Fruit fly (Drosophila melanogaster): ENCODE measurements around the gene Ack.

The Ack gene

DNA sequence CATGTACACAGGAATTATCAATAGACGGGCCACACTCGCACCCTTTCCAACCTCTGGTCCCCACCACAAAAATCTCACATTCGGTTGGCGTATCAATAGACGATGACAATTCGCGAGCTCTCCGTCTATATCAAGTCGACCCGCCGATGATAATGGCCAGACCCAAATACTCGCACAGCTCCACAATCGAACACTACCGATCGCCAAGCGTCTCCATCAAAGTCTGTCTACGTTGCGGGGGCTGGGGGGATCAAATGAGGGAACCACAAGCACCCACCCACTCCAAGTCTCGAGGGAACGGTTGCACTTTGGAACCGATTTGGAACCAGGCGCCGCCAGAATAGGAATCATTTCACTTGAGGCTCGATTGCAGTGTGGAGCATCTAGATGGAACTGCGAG lies 39.6 kb upstream of the Ack start:
- 0 out of 3 replicates have a peak, but pooled peaks have one; percentile 16 for TF ChIP-seq CG6163 (GFP tag; IDR thresholded peaks at IDR 0.05)
- peak; percentile 6 for TF ChIP-seq dac (GFP tag; optimal IDR thresholded peaks at IDR 0.05)
- peak; percentile 33 for TF ChIP-seq Lpt (GFP tag; optimal IDR thresholded peaks at IDR 0.05)
- TF ChIP-seq net (GFP tag; optimal IDR thresholded peaks at IDR 0.05) = no peak
- peak; percentile 83 for TF ChIP-seq svp (GFP tag)
- no peak for TF ChIP-seq salr (GFP tag; optimal IDR thresholded peaks at IDR 0.05)
- TF ChIP-seq Hr39 (GFP tag; optimal IDR thresholded peaks at IDR 0.05) = no peak
- TF ChIP-seq eg (GFP tag; IDR thresholded peaks at IDR 0.05) = peak; percentile 57; the same call in 2 of the 3 replicates
- TF ChIP-seq CG11762 (GFP tag; optimal IDR thresholded peaks at IDR 0.05; ENCODE audit: insufficient read depth) = no peak
- no peak for TF ChIP-seq CG6854 (GFP tag; optimal IDR thresholded peaks at IDR 0.05)
- TF ChIP-seq CG15336 (GFP tag; IDR thresholded peaks at IDR 0.05) = peak; percentile 44; the same call in 1 of the 2 replicates
- TF ChIP-seq CG16779 (tag; optimal IDR thresholded peaks at IDR 0.05) = peak; percentile 50
- TF ChIP-seq Hr4 (GFP tag; optimal IDR thresholded peaks at IDR 0.05) = no peak
- no peak for TF ChIP-seq CG6808 (GFP tag; optimal IDR thresholded peaks at IDR 0.05)
- no peak for TF ChIP-seq spab (GFP tag; optimal IDR thresholded peaks at IDR 0.05)
- TF ChIP-seq Ets21C (GFP tag; optimal IDR thresholded peaks at IDR 0.05) = no peak
- TF ChIP-seq CG11294 (GFP tag; IDR thresholded peaks at IDR 0.05) = no peak
- TF ChIP-seq CG8119 (GFP tag; IDR thresholded peaks at IDR 0.05) = 0 out of 3 replicates have a peak, but pooled peaks have one; percentile 33
- TF ChIP-seq CG6276 (GFP tag; optimal IDR thresholded peaks at IDR 0.05) = peak; percentile 70
- TF ChIP-seq Ets96B (tag; optimal IDR thresholded peaks at IDR 0.05) = no peak

DNA sequence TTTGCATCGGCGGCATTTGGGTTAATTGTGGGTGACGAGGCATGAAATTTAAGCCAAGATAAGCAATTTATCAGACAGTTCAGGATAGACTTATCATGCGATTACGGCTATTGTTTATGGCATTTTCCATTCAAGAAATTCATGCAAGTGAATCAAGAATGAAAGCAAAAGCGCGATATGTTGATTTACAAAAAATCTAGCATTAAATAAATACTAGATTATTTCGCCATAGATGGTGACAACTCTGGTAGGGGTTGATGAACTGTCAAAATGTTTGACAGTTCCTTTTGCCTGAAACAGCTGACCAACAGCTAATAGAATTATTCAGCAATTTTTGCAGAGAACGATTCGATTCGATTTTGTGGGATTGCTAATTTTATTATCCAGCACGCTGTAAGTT lies 38.9 kb upstream of the Ack start, which contains the start of gene CG32259:
Gene CG32259 (plus strand): TSS at position 301 of the 400 bp plus-strand sequence.
- TF ChIP-seq fd85E (GFP tag; optimal IDR thresholded peaks at IDR 0.05) = no peak
- peak; percentile 27 for TF ChIP-seq vri (GFP tag; optimal IDR thresholded peaks at IDR 0.05)
- TF ChIP-seq Hr39 (GFP tag; optimal IDR thresholded peaks at IDR 0.05) = no peak
- TF ChIP-seq CG11902 (GFP tag; optimal IDR thresholded peaks at IDR 0.05) = no peak
- TF ChIP-seq CG6276 (GFP tag; optimal IDR thresholded peaks at IDR 0.05) = no peak

DNA sequence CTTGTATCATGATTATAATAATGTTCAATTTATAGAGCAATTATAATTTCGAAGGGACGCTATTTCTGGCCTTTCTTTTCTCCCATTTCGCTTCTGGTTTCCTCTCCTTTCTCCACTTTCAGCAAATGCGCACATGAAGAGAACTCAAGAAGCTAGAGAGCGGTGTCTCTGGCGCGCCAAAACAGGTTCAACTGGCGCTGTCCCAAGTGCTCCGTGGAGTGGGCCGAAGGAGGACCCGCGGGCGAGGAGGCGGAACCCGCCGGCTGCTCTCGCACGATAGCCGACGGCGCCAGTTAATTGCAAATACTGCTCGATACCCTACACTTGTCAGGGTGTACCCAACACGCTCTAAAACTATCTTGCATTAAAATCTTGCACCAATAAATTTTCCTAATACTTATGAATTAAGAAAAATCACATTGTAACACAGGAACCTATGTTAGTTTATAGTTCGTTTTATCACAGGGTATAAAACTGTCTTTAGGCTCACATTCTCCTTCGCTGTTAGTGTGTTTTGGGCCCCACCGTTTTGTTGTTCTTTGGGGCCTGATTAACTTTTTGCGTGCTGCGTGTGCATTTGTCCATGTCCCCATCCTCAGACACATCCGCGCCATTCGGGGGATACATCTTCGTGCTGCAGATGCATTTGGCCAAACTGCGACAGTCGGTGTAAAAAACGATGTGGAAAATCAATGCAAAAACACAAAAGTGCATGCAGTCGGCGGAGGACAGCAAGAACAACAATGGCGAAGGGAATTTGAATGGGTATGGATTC lies 37.6 kb upstream of the Ack start:
- TF ChIP-seq Met (GFP tag; optimal IDR thresholded peaks at IDR 0.05) (peak; percentile 98), CG6854 (GFP tag; optimal IDR thresholded peaks at IDR 0.05) (peak; percentile 97), CG8319 (GFP tag; optimal IDR thresholded peaks at IDR 0.05) (peak; percentile 96), CG10631 (GFP tag; optimal IDR thresholded peaks at IDR 0.05) (peak; percentile 97), dsx (GFP tag; optimal IDR thresholded peaks at IDR 0.05; ENCODE audit: poor library complexity, severe bottlenecking) (peak; percentile 94), CG7368 (GFP tag; optimal IDR thresholded peaks at IDR 0.05) (peak; percentile 97), Ets96B (tag; optimal IDR thresholded peaks at IDR 0.05) (peak; percentile 98), Smox (GFP tag; optimal IDR thresholded peaks at IDR 0.05) (peak; percentile 98), CG31627 (GFP tag; optimal IDR thresholded peaks at IDR 0.05) (peak; percentile 99), Sox15 (GFP tag; optimal IDR thresholded peaks at IDR 0.05) (peak; percentile 98), net (GFP tag; optimal IDR thresholded peaks at IDR 0.05) (peak; percentile 99), esn (GFP tag; optimal IDR thresholded peaks at IDR 0.05) (peak; percentile 99), OdsH (GFP tag; optimal IDR thresholded peaks at IDR 0.05) (peak; percentile 99), Hr4 (GFP tag; optimal IDR thresholded peaks at IDR 0.05) (peak; percentile 99), Eip75B (GFP tag; optimal IDR thresholded peaks at IDR 0.05) (peak; percentile 98), CG11902 (GFP tag; optimal IDR thresholded peaks at IDR 0.05) (peak; percentile 99), CG32006 (GFP tag; optimal IDR thresholded peaks at IDR 0.05) (peak; percentile 99), fd59A (GFP tag; optimal IDR thresholded peaks at IDR 0.05) (peak; percentile 98), CG1621 (tag; optimal IDR thresholded peaks at IDR 0.05) (peak; percentile 97), salr (GFP tag; optimal IDR thresholded peaks at IDR 0.05) (peak; percentile 98), CG8119 (GFP tag; IDR thresholded peaks at IDR 0.05) (peak; percentile 98), CG3919 (GFP tag; optimal IDR thresholded peaks at IDR 0.05) (peak; percentile 98), topi (GFP tag; optimal IDR thresholded peaks at IDR 0.05) (peak; percentile 97), svp (GFP tag) (peak; percentile 99), Hr38 (GFP tag; optimal IDR thresholded peaks at IDR 0.05) (peak; percentile 88), Sox102F (GFP tag; optimal IDR thresholded peaks at IDR 0.05) (peak; percentile 98), Lpt (GFP tag; optimal IDR thresholded peaks at IDR 0.05) (peak; percentile 98), Hr39 (GFP tag; optimal IDR thresholded peaks at IDR 0.05) (peak; percentile 99), vri (GFP tag; optimal IDR thresholded peaks at IDR 0.05) (peak; percentile 97), achi (GFP tag; optimal IDR thresholded peaks at IDR 0.05) (peak; percentile 98), CG3032 (tag; optimal IDR thresholded peaks at IDR 0.05) (peak; percentile 98), ss (GFP tag; optimal IDR thresholded peaks at IDR 0.05) (peak; percentile 95 to 98), CG6808 (GFP tag; optimal IDR thresholded peaks at IDR 0.05) (peak; percentile 95), CG11762 (GFP tag; optimal IDR thresholded peaks at IDR 0.05; ENCODE audit: insufficient read depth) (peak; percentile 98)
